Fruit fly (Drosophila melanogaster) whole organism, embryonic: ENCODE measurements around the gene Vps53.

Source experiments
- Abd-B ChIP-seq: fragments of 200-800 bp; sonication (Bioruptor generic); optimal IDR thresholded peaks from 2 replicates; lab custom pipeline; 2018; ENCODE audit warnings: missing biosample characterization, mild to moderate bottlenecking, missing genetic modification characterization, moderate library complexity
- CG10543 ChIP-seq: fragments of 200-800 bp; sonication (Bioruptor generic); optimal IDR thresholded peaks from 3 replicates; lab custom pipeline; 2017; ENCODE audit warnings: missing biosample characterization, mild to moderate bottlenecking, missing genetic modification characterization, moderate library complexity
- CG10565 ChIP-seq: fragments of 200-800 bp; sonication (Bioruptor generic); optimal IDR thresholded peaks from 3 replicates; lab custom pipeline; 2016; ENCODE audit warnings: missing biosample characterization, mild to moderate bottlenecking, missing genetic modification characterization
- CG12659 ChIP-seq: fragments of 200-800 bp; sonication (Bioruptor generic); optimal IDR thresholded peaks from 3 replicates; lab custom pipeline; 2017; ENCODE audit warnings: mild to moderate bottlenecking, missing biosample characterization, missing genetic modification reagents, missing genetic modification characterization
- CG12769 ChIP-seq: fragments of 200-800 bp; sonication (Bioruptor generic); optimal IDR thresholded peaks from 2 replicates; lab custom pipeline; 2019; ENCODE audit warnings: missing biosample characterization, mild to moderate bottlenecking, missing genetic modification characterization, moderate library complexity
- CG15073 ChIP-seq: fragments of 200-800 bp; sonication (Bioruptor generic); optimal IDR thresholded peaks from 2 replicates; lab custom pipeline; 2016; ENCODE audit warnings: missing biosample characterization, missing genetic modification characterization
- CG16779 ChIP-seq: fragments of 200-800 bp; sonication (Bioruptor generic); IDR thresholded peaks from 2 replicates; pipeline ENCODE4 v1.3.6; 2022; ENCODE audit warnings: missing biosample characterization, missing genetic modification characterization
- CG17186 ChIP-seq: fragments of 200-800 bp; sonication (Bioruptor generic); optimal IDR thresholded peaks from 3 replicates; lab custom pipeline; 2017; ENCODE audit warnings: missing biosample characterization, missing genetic modification reagents, missing genetic modification characterization
- CG18764 ChIP-seq: fragments of 200-800 bp; sonication (Bioruptor generic); optimal IDR thresholded peaks from 3 replicates; lab custom pipeline; 2016; ENCODE audit warnings: missing biosample characterization, missing genetic modification characterization
- CG2199 ChIP-seq: fragments of 200-800 bp; sonication (Bioruptor generic); IDR thresholded peaks from 3 replicates; pipeline ENCODE4 v1.3.6; 2022; ENCODE audit warnings: missing biosample characterization, missing genetic modification characterization
- CG2875 ChIP-seq: fragments of 200-800 bp; sonication (Bioruptor generic); optimal IDR thresholded peaks from 2 replicates; lab custom pipeline; 2017; ENCODE audit warnings: missing biosample characterization, mild to moderate bottlenecking, missing genetic modification characterization, missing genetic modification reagents
- CG30020 ChIP-seq: fragments of 200-800 bp; optimal IDR thresholded peaks from 2 replicates; lab custom pipeline; 2019; ENCODE audit warnings: missing biosample characterization, mild to moderate bottlenecking, missing genetic modification characterization, moderate library complexity
- CG31224 ChIP-seq: fragments of 200-800 bp; sonication (Bioruptor generic); IDR thresholded peaks from 2 replicates; pipeline ENCODE4 v1.3.6; 2022; ENCODE audit warnings: missing biosample characterization, missing genetic modification characterization
- CG31365 ChIP-seq: fragments of 200-800 bp; sonication (Bioruptor generic); optimal IDR thresholded peaks from 2 replicates; lab custom pipeline; 2018; ENCODE audit warnings: missing biosample characterization, mild to moderate bottlenecking, missing genetic modification characterization
- CG4424 ChIP-seq: fragments of 200-800 bp; sonication (Bioruptor generic); optimal IDR thresholded peaks from 3 replicates; lab custom pipeline; 2016; ENCODE audit warnings: missing biosample characterization, missing genetic modification characterization
- CG5180 ChIP-seq: fragments of 200-800 bp; sonication (Bioruptor generic); optimal IDR thresholded peaks from 3 replicates; lab custom pipeline; 2017; ENCODE audit warnings: missing biosample characterization, missing genetic modification characterization, mild to moderate bottlenecking, moderate library complexity, missing genetic modification reagents
- CG6175 ChIP-seq: fragments of 200-800 bp; sonication (Bioruptor generic); IDR thresholded peaks from 3 replicates; pipeline ENCODE4 v1.3.6; 2022; ENCODE audit warnings: missing biosample characterization, missing genetic modification characterization
- CG6683 ChIP-seq: fragments of 200-800 bp; sonication (Bioruptor generic); optimal IDR thresholded peaks from 2 replicates; lab custom pipeline; 2017; ENCODE audit warnings: missing biosample characterization, mild to moderate bottlenecking, missing genetic modification characterization, missing genetic modification reagents
- CG6765 ChIP-seq: fragments of 200-800 bp; sonication (Bioruptor generic); optimal IDR thresholded peaks from 3 replicates; lab custom pipeline; 2017; ENCODE audit warnings: missing biosample characterization, mild to moderate bottlenecking, missing genetic modification characterization
- CG6813 ChIP-seq: fragments of 200-800 bp; sonication (Bioruptor generic); optimal IDR thresholded peaks from 2 replicates; lab custom pipeline; 2017; ENCODE audit warnings: missing biosample characterization, missing genetic modification characterization, mild to moderate bottlenecking, moderate library complexity, missing genetic modification reagents
- CG8290 ChIP-seq, 3 experiments: fragments of 200-800 bp; sonication (Bioruptor generic); optimal IDR thresholded peaks; 2 replicates each; lab custom pipeline; 2016 to 2019; ENCODE audit warnings: missing biosample characterization in 3 of 3, missing genetic modification characterization in 3 of 3, mild to moderate bottlenecking in 2 of 3, moderate library complexity in 1 of 3
- D ChIP-seq, 2 experiments: fragments of 200-800 bp in 1 of 2; fragments of >200 bp in 1 of 2; sonication (Bioruptor generic) in 1 of 2; optimal IDR thresholded peaks; 2 replicates in 1 of 2; 3 replicates in 1 of 2; lab custom pipeline; 2017; ENCODE audit warnings: mild to moderate bottlenecking in 1 of 2, missing biosample characterization in 1 of 2, missing genetic modification characterization in 1 of 2, missing genetic modification reagents in 1 of 2
- Doc2 ChIP-seq: fragments of 200-800 bp; sonication (Bioruptor generic); IDR thresholded peaks from 2 replicates; pipeline ENCODE4 v1.3.6; 2022; ENCODE audit warnings: missing biosample characterization, missing genetic modification characterization
- Dref ChIP-seq: fragments of 200-800 bp; sonication (Bioruptor generic); IDR thresholded peaks from 2 replicates; pipeline ENCODE4 v1.3.6; 2022; ENCODE audit warnings: missing biosample characterization, missing genetic modification characterization
- Hr51 ChIP-seq, 2 experiments: fragments of 200-800 bp; sonication (Bioruptor generic); optimal IDR thresholded peaks; 2 replicates in 1 of 2; 3 replicates in 1 of 2; lab custom pipeline; 2016 to 2018; ENCODE audit warnings: missing biosample characterization in 2 of 2, missing genetic modification characterization in 2 of 2, mild to moderate bottlenecking in 1 of 2, moderate library complexity in 1 of 2
- Kr ChIP-seq: fragments of 200-800 bp; sonication (Bioruptor generic); optimal IDR thresholded peaks from 2 replicates; lab custom pipeline; 2017; ENCODE audit warnings: missing biosample characterization, mild to moderate bottlenecking, missing genetic modification characterization
- MTF-1 ChIP-seq: fragments of 200-800 bp; sonication (Bioruptor generic); optimal IDR thresholded peaks from 2 replicates; lab custom pipeline; 2018; ENCODE audit warnings: missing biosample characterization, mild to moderate bottlenecking, missing genetic modification characterization, borderline replicate concordance
- NFAT ChIP-seq: fragments of 200-800 bp; sonication (Bioruptor generic); IDR thresholded peaks from 2 replicates; pipeline ENCODE4 v1.3.6; 2022; ENCODE audit warnings: missing biosample characterization, missing genetic modification characterization
- Nf-YA ChIP-seq: fragments of 200-800 bp; sonication (Bioruptor generic); IDR thresholded peaks from 2 replicates; pipeline ENCODE4 v1.3.6; 2022; ENCODE audit warnings: missing biosample characterization, missing genetic modification characterization
- Side ChIP-seq: fragments of 200-800 bp; sonication (Bioruptor generic); optimal IDR thresholded peaks from 2 replicates; lab custom pipeline; 2016; ENCODE audit warnings: missing biosample characterization, missing genetic modification characterization
- TFAM ChIP-seq: fragments of 200-800 bp; sonication (Bioruptor generic); optimal IDR thresholded peaks from 2 replicates; lab custom pipeline; 2017; ENCODE audit warnings: missing biosample characterization, missing genetic modification characterization, inconsistent platforms
- amos ChIP-seq: fragments of 200-800 bp; sonication (Bioruptor generic); IDR thresholded peaks from 2 replicates; pipeline ENCODE4 v1.3.6; 2022; ENCODE audit warnings: missing biosample characterization, missing genetic modification characterization; ENCODE audit not compliant: partially characterized antibody
- ap ChIP-seq: fragments of 200-800 bp; sonication (Bioruptor generic); IDR thresholded peaks from 2 replicates; pipeline ENCODE4 v1.3.6; 2022; ENCODE audit warnings: missing biosample characterization, missing genetic modification characterization
- ara ChIP-seq: fragments of 200-800 bp; sonication (Bioruptor generic); IDR thresholded peaks from 2 replicates; pipeline ENCODE4 v1.3.6; 2022; ENCODE audit warnings: missing biosample characterization, missing genetic modification characterization
- cg ChIP-seq: fragments of 200-800 bp; sonication (Bioruptor generic); optimal IDR thresholded peaks from 3 replicates; lab custom pipeline; 2019; ENCODE audit warnings: missing biosample characterization, mild to moderate bottlenecking, missing genetic modification characterization, moderate library complexity
- ci ChIP-seq: fragments of 200-800 bp; sonication (Bioruptor generic); IDR thresholded peaks from 3 replicates; pipeline ENCODE4 v1.3.6; 2022; ENCODE audit warnings: missing biosample characterization, missing genetic modification characterization
- ems ChIP-seq: fragments of 200-800 bp; sonication (Bioruptor generic); optimal IDR thresholded peaks from 3 replicates; lab custom pipeline; 2016; ENCODE audit warnings: missing biosample characterization, missing genetic modification characterization
- eyg ChIP-seq: fragments of 200-800 bp; sonication (Bioruptor generic); optimal IDR thresholded peaks from 3 replicates; lab custom pipeline; 2016; ENCODE audit warnings: missing biosample characterization, missing genetic modification characterization
- fd102C ChIP-seq: fragments of 200-800 bp; sonication (Bioruptor generic); optimal IDR thresholded peaks from 2 replicates; lab custom pipeline; 2018; ENCODE audit warnings: missing biosample characterization, mild to moderate bottlenecking, missing genetic modification characterization, moderate library complexity
- ftz-f1 ChIP-seq: fragments of 200-800 bp; sonication (Bioruptor generic); optimal IDR thresholded peaks from 2 replicates; lab custom pipeline; 2016; ENCODE audit warnings: missing biosample characterization, missing genetic modification characterization
- odd ChIP-seq: fragments of 200-800 bp; sonication (Bioruptor generic); optimal IDR thresholded peaks from 2 replicates; lab custom pipeline; 2017; ENCODE audit warnings: missing biosample characterization, mild to moderate bottlenecking, missing genetic modification characterization
- pum ChIP-seq: fragments of 200-800 bp; sonication (Bioruptor generic); optimal IDR thresholded peaks from 2 replicates; lab custom pipeline; 2016; ENCODE audit warnings: missing biosample characterization, missing genetic modification characterization
- rib ChIP-seq: fragments of 200-800 bp; sonication (Bioruptor generic); IDR thresholded peaks from 2 replicates; pipeline ENCODE4 v1.3.6; 2022; ENCODE audit warnings: missing biosample characterization, missing genetic modification characterization
- sens ChIP-seq: fragments of 200-800 bp; sonication (Bioruptor generic); peaks from one replicate; lab custom pipeline; 2016; ENCODE audit warnings: missing biosample characterization, missing genetic modification characterization
- sima ChIP-seq: fragments of 200-800 bp; sonication (Bioruptor generic); optimal IDR thresholded peaks from 2 replicates; lab custom pipeline; 2016; ENCODE audit warnings: missing biosample characterization, missing genetic modification characterization
- slou ChIP-seq: fragments of 200-800 bp; sonication (Bioruptor generic); optimal IDR thresholded peaks from 3 replicates; lab custom pipeline; 2016; ENCODE audit warnings: missing biosample characterization, missing genetic modification characterization
- sr ChIP-seq: fragments of 200-800 bp; sonication (Bioruptor generic); IDR thresholded peaks from 3 replicates; pipeline ENCODE4 v1.3.6; 2022; ENCODE audit warnings: missing biosample characterization, missing genetic modification characterization
- tup ChIP-seq: fragments of 200-800 bp; sonication (Bioruptor generic); optimal IDR thresholded peaks from 2 replicates; lab custom pipeline; 2016; ENCODE audit warnings: missing biosample characterization, mild to moderate bottlenecking, missing genetic modification characterization, moderate library complexity
- usp ChIP-seq: fragments of >200 bp; optimal IDR thresholded peaks from 2 replicates; lab custom pipeline; 2017; ENCODE audit warnings: missing biosample characterization, missing genetic modification characterization
- zfh1 ChIP-seq: fragments of 200-800 bp; sonication (Bioruptor generic); IDR thresholded peaks from 3 replicates; pipeline ENCODE4 v1.3.6; 2022; ENCODE audit warnings: missing biosample characterization, missing genetic modification characterization

Vps53 gene

dm6 chr2L:4371516-4372136 lies 14.2 kb downstream of the Vps53 start (continued):
- TF ChIP-seq ftz-f1 (GFP tag; lab: Kevin White, UChicago) (no peak), Side (GFP tag; lab: Kevin White, UChicago) (no peak), fd102C (GFP tag; lab: Kevin White, UChicago) (peak; percentile 39), Kr (GFP tag; lab: Kevin White, UChicago) (peak; percentile 80), CG17186 (peak; percentile 24), Dref (GFP tag; lab: Robert Waterston, UW) (no peak), CG31365 (tag; lab: Kevin White, UChicago) (peak; percentile 19), usp (no peak), CG12659 (peak; percentile 40), CG6683 (GFP tag; lab: Kevin White, UChicago) (no peak), TFAM (no peak), NFAT (GFP tag; lab: Robert Waterston, UW) (no peak), amos (GFP tag; lab: Robert Waterston, UW) (peak; percentile 34), rib (GFP tag; lab: Robert Waterston, UW) (no peak; the same call in 1 of the 2 replicates), CG6813 (GFP tag; lab: Kevin White, UChicago) (peak; percentile 38), eyg (GFP tag; lab: Kevin White, UChicago) (no peak), CG6175 (GFP tag; lab: Robert Waterston, UW) (peak; percentile 51; the same call in 1 of the 3 replicates), tup (GFP tag; lab: Kevin White, UChicago) (no peak), slou (GFP tag; lab: Kevin White, UChicago) (no peak), CG18764 (peak; percentile 33), CG4424 (peak; percentile 75), CG10543 (GFP tag; lab: Kevin White, UChicago) (peak; percentile 22), CG15073 (GFP tag; lab: Kevin White, UChicago) (no peak), CG6765 (GFP tag; lab: Kevin White, UChicago) (no peak), CG10565 (GFP tag; lab: Kevin White, UChicago) (no peak), ems (no peak), CG16779 (GFP tag; lab: Robert Waterston, UW) (no peak), Hr51 (GFP tag; optimal IDR thresholded peaks at IDR 0.05; lab: Kevin White, UChicago) (peak in 1 of 2 experiments; percentile 74), sima (GFP tag; lab: Kevin White, UChicago) (no peak), CG30020 (tag; lab: Kevin White, UChicago) (peak; percentile 45), MTF-1 (GFP tag; lab: Kevin White, UChicago) (no peak), CG31224 (GFP tag; lab: Robert Waterston, UW) (no peak), CG8290 (GFP tag; optimal IDR thresholded peaks at IDR 0.05; lab: Kevin White, UChicago) (peak; percentile 28), CG8290 (tag; optimal IDR thresholded peaks at IDR 0.05; lab: Kevin White, UChicago) (peak; percentile 11 to 57), odd (GFP tag; lab: Kevin White, UChicago) (peak; percentile 72), pum (GFP tag; lab: Kevin White, UChicago) (no peak)

dm6 chr2L:4370592-4370991 lies 15.3 kb downstream of the Vps53 start:
- TF ChIP-seq ap (GFP tag; lab: Robert Waterston, UW) (no peak), Nf-YA (GFP tag; lab: Robert Waterston, UW) (no peak), CG2875 (GFP tag; lab: Kevin White, UChicago) (no peak), sr (peak; percentile 77; the same call in 2 of the 3 replicates), CG12769 (peak; percentile 1), cg (GFP tag; lab: Kevin White, UChicago) (peak; percentile 57), sens (GFP tag; lab: Kevin White, UChicago) (peak; percentile 68), Doc2 (no peak), D (optimal IDR thresholded peaks at IDR 0.05; lab: Kevin White, UChicago) (peak; percentile 2), D (GFP tag; optimal IDR thresholded peaks at IDR 0.05; lab: Kevin White, UChicago) (no peak), CG2199 (GFP tag; lab: Robert Waterston, UW) (0 out of 3 replicates have a peak, but pooled peaks have one; percentile 47), ara (GFP tag; lab: Robert Waterston, UW) (0 out of 2 replicates have a peak, but pooled peaks have one; percentile 5), odd (GFP tag; lab: Kevin White, UChicago) (no peak), CG5180 (GFP tag; lab: Kevin White, UChicago) (no peak), zfh1 (GFP tag; lab: Robert Waterston, UW) (no peak), Abd-B (no peak), ci (GFP tag; lab: Robert Waterston, UW) (no peak)
